Worm (Caenorhabditis elegans): ENCODE measurements around the gene msp-76.

The msp-76 gene

DNA sequence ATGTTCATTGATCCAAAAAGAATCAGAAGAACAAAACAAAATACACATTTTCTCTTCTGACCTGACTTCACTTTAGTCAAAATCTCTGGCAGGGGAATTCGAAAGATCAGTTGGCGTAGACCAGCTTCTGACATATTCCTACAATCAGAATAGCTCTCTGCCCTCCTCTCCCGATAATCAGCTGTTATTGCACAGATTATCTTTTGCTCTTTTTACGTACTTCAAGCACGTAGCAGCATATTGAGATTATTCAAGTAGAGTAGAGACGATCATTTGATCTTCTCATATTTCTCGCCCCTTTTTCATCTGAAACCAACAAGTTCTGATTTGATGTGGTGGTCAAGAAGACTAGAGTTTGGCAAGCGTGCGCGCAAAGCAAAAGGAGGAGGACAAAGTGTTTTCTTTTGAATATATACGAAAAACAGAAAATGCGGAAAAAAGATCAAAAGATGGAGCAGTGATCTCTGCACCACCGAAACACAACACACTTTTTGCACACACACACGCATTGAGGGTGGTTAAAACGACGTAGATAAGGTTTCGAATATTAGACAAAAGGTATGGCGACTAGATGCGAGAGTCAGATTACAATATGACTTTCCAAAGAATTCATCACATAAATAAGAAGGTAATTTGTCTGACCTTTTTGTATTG, 15.0 kb upstream of the msp-76 start (continued):
- no peak for TF ChIP-seq lir-3 (tag; optimal IDR thresholded peaks at IDR 0.05; ENCODE audit: poor library complexity)
- peak; percentile 42 for TF ChIP-seq nhr-47 (tag; optimal IDR thresholded peaks at IDR 0.05)
- no peak for TF ChIP-seq lin-39 (tag; optimal IDR thresholded peaks at IDR 0.05)
- TF ChIP-seq blmp-1 (tag; optimal IDR thresholded peaks at IDR 0.05): no peak
- no peak for TF ChIP-seq nhr-11 (tag; optimal IDR thresholded peaks at IDR 0.05)
- peak; percentile 86 for TF ChIP-seq fkh-8 (tag; optimal IDR thresholded peaks at IDR 0.05)
- no peak for TF ChIP-seq lin-13 (GFP tag; optimal IDR thresholded peaks at IDR 0.05)
- no peak for TF ChIP-seq irx-1 (tag; optimal IDR thresholded peaks at IDR 0.05)
- TF ChIP-seq efl-1 (optimal IDR thresholded peaks at IDR 0.05): no peak
- TF ChIP-seq efl-1 (GFP tag; optimal IDR thresholded peaks at IDR 0.05 in 1 of 2): no peak
- no peak for TF ChIP-seq tbx-2 (tag; optimal IDR thresholded peaks at IDR 0.05)
- TF ChIP-seq xbp-1 (tag; optimal IDR thresholded peaks at IDR 0.05): no peak
- no peak for TF ChIP-seq C16A3.4 (tag; optimal IDR thresholded peaks at IDR 0.05)
- TF ChIP-seq grh-1 (GFP tag; IDR thresholded peaks at IDR 0.05): no peak
- no peak for TF ChIP-seq fkh-4 (tag; optimal IDR thresholded peaks at IDR 0.05; ENCODE audit: borderline replicate concordance)
- TF ChIP-seq nhr-28 (tag; optimal IDR thresholded peaks at IDR 0.05): no peak
- TF ChIP-seq nhr-85 (tag): peak; percentile 82
- no peak for TF ChIP-seq Y116A8C.19 (tag; optimal IDR thresholded peaks at IDR 0.05; ENCODE audit: borderline replicate concordance)
- TF ChIP-seq vab-15 (tag; optimal IDR thresholded peaks at IDR 0.05): no peak
- no peak for TF ChIP-seq lsy-2 (tag; optimal IDR thresholded peaks at IDR 0.05)
- no peak for TF ChIP-seq elt-2 (tag; optimal IDR thresholded peaks at IDR 0.05)
- TF ChIP-seq ztf-4 (tag; optimal IDR thresholded peaks at IDR 0.05): no peak
- TF ChIP-seq nhr-77 (tag; optimal IDR thresholded peaks at IDR 0.05): no peak
- TF ChIP-seq pqm-1 (tag; optimal IDR thresholded peaks at IDR 0.05): no peak
- no peak for TF ChIP-seq isw-1 (GFP tag; IDR thresholded peaks at IDR 0.05)
- no peak for TF ChIP-seq snu-23 (GFP tag; optimal IDR thresholded peaks at IDR 0.05)
- no peak for TF ChIP-seq nhr-19 (GFP tag; conservative IDR thresholded peaks at IDR 0.05)
- no peak for TF ChIP-seq ceh-63 (GFP tag; optimal IDR thresholded peaks at IDR 0.05)
- no peak for TF ChIP-seq dpl-1 (GFP tag; optimal IDR thresholded peaks at IDR 0.05)
- TF ChIP-seq hlh-17 (GFP tag; optimal IDR thresholded peaks at IDR 0.05; ENCODE audit: borderline replicate concordance): no peak
- no peak for TF ChIP-seq sptf-1 (tag; optimal IDR thresholded peaks at IDR 0.05)
- peak; percentile 65 for TF ChIP-seq dsc-1 (tag; optimal IDR thresholded peaks at IDR 0.05)
- TF ChIP-seq nhr-237 (tag; optimal IDR thresholded peaks at IDR 0.05): no peak
- no peak for TF ChIP-seq aha-1 (tag; optimal IDR thresholded peaks at IDR 0.05)
- no peak for TF ChIP-seq mef-2 (tag; optimal IDR thresholded peaks at IDR 0.05)
- TF ChIP-seq nhr-71 (tag; optimal IDR thresholded peaks at IDR 0.05): peak; percentile 60
- TF ChIP-seq pax-3 (tag; optimal IDR thresholded peaks at IDR 0.05): no peak
- TF ChIP-seq C34B4.2 (tag; optimal IDR thresholded peaks at IDR 0.05): no peak
- TF ChIP-seq hpl-2 (GFP tag; optimal IDR thresholded peaks at IDR 0.05): no peak
- TF ChIP-seq lin-35 (GFP tag; optimal IDR thresholded peaks at IDR 0.05): no peak
- TF ChIP-seq ceh-82 (tag; optimal IDR thresholded peaks at IDR 0.05): no peak
- peak; percentile 57 for TF ChIP-seq fkh-10 (GFP tag; optimal IDR thresholded peaks at IDR 0.05)
- no peak for TF ChIP-seq alr-1 (tag; optimal IDR thresholded peaks at IDR 0.05; ENCODE audit: borderline replicate concordance)
- no peak for TF ChIP-seq zag-1 (tag; optimal IDR thresholded peaks at IDR 0.05)
- TF ChIP-seq jun-1 (tag; optimal IDR thresholded peaks at IDR 0.05): no peak
- TF ChIP-seq unc-98 (GFP tag; IDR thresholded peaks at IDR 0.05): no peak
